Fruit fly (Drosophila melanogaster) whole organism: ENCODE data around the gene CG14518.

Experiments
- Dll ChIP-seq: fragments of >200 bp; optimal IDR thresholded peaks from 2 replicates; lab custom pipeline; 2017
- EcR ChIP-seq, 2 experiments: fragments of >200 bp; optimal IDR thresholded peaks; 2 replicates each; lab custom pipeline; 2017; ENCODE audit warnings: missing biosample characterization in 2 of 2, missing genetic modification characterization in 2 of 2, missing genetic modification reagents in 2 of 2
- pan ChIP-seq: fragments of >200 bp; optimal IDR thresholded peaks from 2 replicates; lab custom pipeline; 2017
- psq ChIP-seq: fragments of >200 bp; optimal IDR thresholded peaks from 2 replicates; lab custom pipeline; 2017
- usp ChIP-seq: fragments of >200 bp; optimal IDR thresholded peaks from 2 replicates; lab custom pipeline; 2017; ENCODE audit warnings: missing biosample characterization, missing genetic modification characterization, mixed read lengths

DNA sequence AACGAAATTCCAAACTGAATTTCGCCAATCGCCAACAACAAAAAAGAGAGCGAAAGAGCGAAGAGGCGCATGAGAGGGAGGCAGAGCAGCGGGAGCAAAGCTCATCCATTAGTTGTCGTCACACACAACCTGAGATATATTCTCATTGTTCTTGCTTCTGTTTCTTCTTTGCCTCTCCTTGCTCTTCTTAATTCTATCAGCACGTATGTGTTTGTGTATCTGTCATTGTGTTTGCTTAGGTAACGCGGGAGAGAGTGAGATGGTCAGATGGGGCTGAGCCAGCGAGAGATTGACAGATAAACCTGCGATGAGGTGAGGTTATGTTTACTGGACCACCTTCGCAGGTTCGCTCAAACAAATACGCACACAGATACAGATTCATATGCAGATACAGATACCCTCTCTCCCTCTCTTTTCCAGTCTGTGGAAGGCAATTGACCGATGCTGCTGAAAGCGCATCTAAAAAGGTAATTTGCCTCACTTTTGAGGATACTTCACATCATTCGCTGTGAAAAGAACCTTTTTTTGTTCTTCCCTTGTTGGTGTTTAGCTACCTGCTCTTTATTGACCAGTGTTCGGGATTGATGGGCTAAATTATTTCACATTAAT lies 49.3 kb downstream of the CG14518 start:
- no peak for TF ChIP-seq pan (lab: Kevin White, UChicago)
- TF ChIP-seq usp (GFP tag; lab: Kevin White, UChicago) = no peak
- TF ChIP-seq Dll (lab: Kevin White, UChicago) = no peak
- TF ChIP-seq EcR (GFP tag; optimal IDR thresholded peaks at IDR 0.05; lab: Kevin White, UChicago) = peak in 1 of 2 experiments; percentile 0
- TF ChIP-seq psq = no peak
